Worm (Caenorhabditis elegans) whole organism, L1 larva: ENCODE data around the gene hlh-29.

Experiments
- C04F5.9 ChIP-seq: sonication (generic microtip); optimal IDR thresholded peaks from 2 replicates; lab custom pipeline; 2016; ENCODE audit warnings: missing genetic modification characterization, missing compliant biosample characterization
- C34B4.2 ChIP-seq: sonication (generic microtip); optimal IDR thresholded peaks from 2 replicates; lab custom pipeline; 2017; ENCODE audit warnings: mild to moderate bottlenecking, missing genetic modification characterization, missing compliant biosample characterization
- F16B12.6 ChIP-seq: fragments of 150-350 bp; optimal IDR thresholded peaks from 2 replicates; lab custom pipeline; 2014; ENCODE audit warnings: missing biosample characterization, missing genetic modification characterization
- Y116A8C.19 ChIP-seq: sonication (generic microtip); optimal IDR thresholded peaks from 2 replicates; lab custom pipeline; 2016; ENCODE audit warnings: missing compliant biosample characterization, missing genetic modification characterization, borderline replicate concordance
- alr-1 ChIP-seq: fragments of 200-800 bp; sonication (Bioruptor generic); optimal IDR thresholded peaks from 2 replicates; lab custom pipeline; 2018; ENCODE audit warnings: borderline replicate concordance, mild to moderate bottlenecking, missing genetic modification characterization, missing compliant biosample characterization
- aly-2 ChIP-seq: fragments of 150-350 bp; optimal IDR thresholded peaks from 2 replicates; lab custom pipeline; 2014; ENCODE audit warnings: missing biosample characterization, missing genetic modification characterization
- ceh-8 ChIP-seq: fragments of 200-800 bp; sonication (Bioruptor generic); optimal IDR thresholded peaks from 2 replicates; lab custom pipeline; 2018; ENCODE audit warnings: mild to moderate bottlenecking, missing genetic modification characterization, moderate library complexity, missing compliant biosample characterization
- ceh-82 ChIP-seq, 3 experiments: fragments of 150-350 bp in 1 of 3; sonication (generic microtip) in 2 of 3; optimal IDR thresholded peaks; 2 replicates each; lab custom pipeline; 2014 to 2017; ENCODE audit warnings: missing biosample characterization in 3 of 3, missing genetic modification characterization in 3 of 3
- ceh-88 ChIP-seq: fragments of 200-800 bp; sonication (Bioruptor generic); IDR thresholded peaks from 2 replicates; pipeline ENCODE4 v1.3.6; 2022; ENCODE audit warnings: missing genetic modification characterization, missing compliant biosample characterization
- dpl-1 ChIP-seq, 3 experiments: fragments of 150-350 bp in 2 of 3; sonication (generic microtip) in 1 of 3; optimal IDR thresholded peaks; 2 replicates each; lab custom pipeline; 2014 to 2017; ENCODE audit warnings: missing biosample characterization in 3 of 3, missing genetic modification characterization in 3 of 3, missing genetic modification reagents in 3 of 3
- efl-1 ChIP-seq, 4 experiments: fragments of 150-350 bp; optimal IDR thresholded peaks in 3 of 4; peaks in 1 of 4; 1 replicate in 1 of 4; 2 replicates in 3 of 4; lab custom pipeline; 2014; ENCODE audit warnings: missing biosample characterization in 2 of 4, missing genetic modification characterization in 2 of 4, missing genetic modification reagents in 2 of 4
- egl-13 ChIP-seq: sonication (generic microtip); optimal IDR thresholded peaks from 2 replicates; lab custom pipeline; 2016; ENCODE audit warnings: missing genotype, missing genetic modification reagents, missing genetic modification characterization, missing compliant biosample characterization
- fkh-10 ChIP-seq: sonication (generic microtip); optimal IDR thresholded peaks from 2 replicates; lab custom pipeline; 2017; ENCODE audit warnings: missing biosample characterization, missing genetic modification reagents, missing genetic modification characterization
- fkh-4 ChIP-seq: sonication (generic microtip); optimal IDR thresholded peaks from 2 replicates; lab custom pipeline; 2016; ENCODE audit warnings: missing compliant biosample characterization, missing genetic modification characterization, borderline replicate concordance
- fkh-8 ChIP-seq: sonication (generic microtip); optimal IDR thresholded peaks from 2 replicates; lab custom pipeline; 2016; ENCODE audit warnings: mild to moderate bottlenecking, missing genetic modification characterization, missing compliant biosample characterization
- grh-1 ChIP-seq: fragments of 200-800 bp; sonication (Bioruptor generic); IDR thresholded peaks from 2 replicates; pipeline ENCODE4 v1.3.6; 2022; ENCODE audit warnings: missing genetic modification reagents, missing genetic modification characterization, missing compliant biosample characterization
- hpl-2 ChIP-seq: fragments of 150-350 bp; optimal IDR thresholded peaks from 2 replicates; lab custom pipeline; 2014; ENCODE audit warnings: missing biosample characterization, missing genetic modification reagents, missing genetic modification characterization
- isw-1 ChIP-seq: fragments of 200-800 bp; sonication (Bioruptor generic); IDR thresholded peaks from 2 replicates; pipeline ENCODE4 v1.3.6; 2022; ENCODE audit warnings: missing genetic modification characterization, missing compliant biosample characterization
- lin-14 ChIP-seq: fragments of 200-800 bp; sonication (Bioruptor generic); optimal IDR thresholded peaks from 2 replicates; lab custom pipeline; 2018; ENCODE audit warnings: mild to moderate bottlenecking, missing genetic modification characterization, moderate library complexity, missing compliant biosample characterization
- lin-15B ChIP-seq: fragments of 150-350 bp; sonication (generic microtip); optimal IDR thresholded peaks from 3 replicates; lab custom pipeline; 2014; ENCODE audit warnings: missing biosample characterization, missing genetic modification characterization
- lin-35 ChIP-seq, 2 experiments: fragments of 150-350 bp; optimal IDR thresholded peaks; 2 replicates each; lab custom pipeline; 2014; ENCODE audit warnings: missing biosample characterization in 2 of 2, missing genetic modification characterization in 2 of 2, missing genetic modification reagents in 2 of 2
- lin-39 ChIP-seq: fragments of 150-350 bp; optimal IDR thresholded peaks from 2 replicates; lab custom pipeline; 2014; ENCODE audit warnings: missing biosample characterization, missing genetic modification reagents, missing genetic modification characterization
- lsy-2 ChIP-seq, 2 experiments: fragments of 150-350 bp; optimal IDR thresholded peaks; 2 replicates each; lab custom pipeline; 2014; ENCODE audit warnings: missing biosample characterization in 2 of 2, missing genetic modification characterization in 2 of 2
- mef-2 ChIP-seq: fragments of 150-350 bp; optimal IDR thresholded peaks from 2 replicates; lab custom pipeline; 2014; ENCODE audit warnings: missing biosample characterization, missing genetic modification characterization
- nhr-11 ChIP-seq: fragments of 150-350 bp; optimal IDR thresholded peaks from 2 replicates; lab custom pipeline; 2014; ENCODE audit warnings: missing biosample characterization, missing genetic modification characterization
- nhr-19 ChIP-seq: fragments of 200-800 bp; sonication (Bioruptor generic); conservative IDR thresholded peaks from 2 replicates; pipeline ENCODE4 v1.3.6; 2022; ENCODE audit warnings: missing genetic modification characterization, missing compliant biosample characterization
- nhr-85 ChIP-seq: sonication (generic microtip); peaks from one replicate; lab custom pipeline; 2016; ENCODE audit warnings: missing genetic modification characterization, inconsistent platforms, missing compliant biosample characterization
- nhr-90 ChIP-seq: sonication (generic microtip); optimal IDR thresholded peaks from 2 replicates; lab custom pipeline; 2016; ENCODE audit warnings: mild to moderate bottlenecking, missing genetic modification characterization, missing compliant biosample characterization; ENCODE audit not compliant: poor library complexity
- pag-3 ChIP-seq: sonication (generic microtip); optimal IDR thresholded peaks from 2 replicates; lab custom pipeline; 2017; ENCODE audit warnings: missing genetic modification characterization, mild to moderate bottlenecking, missing compliant biosample characterization, antibody characterized with exemption, borderline replicate concordance; ENCODE audit not compliant: insufficient read depth
- pax-3 ChIP-seq: fragments of 200-800 bp; sonication (Bioruptor generic); optimal IDR thresholded peaks from 2 replicates; lab custom pipeline; 2018; ENCODE audit warnings: mild to moderate bottlenecking, missing genetic modification characterization, moderate library complexity, missing compliant biosample characterization
- rnt-1 ChIP-seq: sonication (generic microtip); optimal IDR thresholded peaks from 2 replicates; lab custom pipeline; 2016; ENCODE audit warnings: mild to moderate bottlenecking, missing genetic modification characterization, moderate library complexity, missing compliant biosample characterization
- sptf-1 ChIP-seq: fragments of 150-350 bp; optimal IDR thresholded peaks from 2 replicates; lab custom pipeline; 2014; ENCODE audit warnings: missing biosample characterization, missing genetic modification characterization
- tbx-2 ChIP-seq: sonication (generic microtip); optimal IDR thresholded peaks from 2 replicates; lab custom pipeline; 2016; ENCODE audit warnings: missing genetic modification characterization, missing compliant biosample characterization
- tlp-1 ChIP-seq: fragments of 150-350 bp; optimal IDR thresholded peaks from 2 replicates; lab custom pipeline; 2014; ENCODE audit warnings: missing biosample characterization, missing genetic modification characterization
- unc-62 ChIP-seq: fragments of 150-350 bp; optimal IDR thresholded peaks from 2 replicates; lab custom pipeline; 2014; ENCODE audit warnings: missing biosample characterization, missing genetic modification reagents, missing genetic modification characterization
- unc-98 ChIP-seq: fragments of 200-800 bp; sonication (Bioruptor generic); IDR thresholded peaks from 2 replicates; pipeline ENCODE4 v1.3.6; 2022; ENCODE audit warnings: missing genetic modification characterization, missing compliant biosample characterization
- vab-15 ChIP-seq: sonication (generic microtip); optimal IDR thresholded peaks from 2 replicates; lab custom pipeline; 2017; ENCODE audit warnings: missing genotype, mild to moderate bottlenecking, missing genetic modification characterization, missing compliant biosample characterization
- xbp-1 ChIP-seq: sonication (generic microtip); optimal IDR thresholded peaks from 2 replicates; lab custom pipeline; 2016; ENCODE audit warnings: missing genetic modification characterization, missing compliant biosample characterization

hlh-29 gene

ce11 chrX:17519476-17519875 lies 29.0 kb downstream of the hlh-29 start (continued):
- TF ChIP-seq ceh-88 (GFP tag; lab: Robert Waterston, UW) (no peak), pax-3 (tag; lab: Kevin White, UChicago) (no peak), xbp-1 (tag; lab: Kevin White, UChicago) (peak; percentile 3), pag-3 (tag; lab: Kevin White, UChicago) (no peak), C34B4.2 (tag; lab: Kevin White, UChicago) (no peak), hpl-2 (GFP tag; lab: Kevin White, UChicago) (no peak), mef-2 (tag; lab: Kevin White, UChicago) (no peak), fkh-4 (tag; lab: Kevin White, UChicago) (no peak), tbx-2 (peak; percentile 61), nhr-85 (no peak), unc-98 (GFP tag; lab: Robert Waterston, UW) (no peak), dpl-1 (GFP tag; optimal IDR thresholded peaks at IDR 0.05; lab: Kevin White, UChicago) (no peak), egl-13 (tag; lab: Kevin White, UChicago) (peak; percentile 25), lsy-2 (tag; optimal IDR thresholded peaks at IDR 0.05; lab: Kevin White, UChicago) (peak in 1 of 2 experiments; percentile 32), isw-1 (GFP tag; lab: Robert Waterston, UW) (no peak; the same call in 1 of the 2 replicates), sptf-1 (tag; lab: Kevin White, UChicago) (no peak), nhr-11 (tag; lab: Kevin White, UChicago) (no peak), fkh-8 (no peak), Y116A8C.19 (tag; lab: Kevin White, UChicago) (no peak), fkh-10 (GFP tag; lab: Kevin White, UChicago) (peak; percentile 66), lin-35 (GFP tag; optimal IDR thresholded peaks at IDR 0.05; lab: Kevin White, UChicago) (peak in 1 of 2 experiments; percentile 7), nhr-19 (GFP tag; lab: Robert Waterston, UW) (no peak), grh-1 (GFP tag; lab: Robert Waterston, UW) (no peak), rnt-1 (tag; lab: Kevin White, UChicago) (peak; percentile 46), unc-62 (GFP tag; lab: Kevin White, UChicago) (no peak), F16B12.6 (no peak), aly-2 (tag; lab: Kevin White, UChicago) (no peak), nhr-90 (tag; lab: Kevin White, UChicago) (no peak), ceh-8 (GFP tag; lab: Kevin White, UChicago) (no peak), lin-15B (no peak), C04F5.9 (no peak), lin-14 (peak; percentile 85), vab-15 (tag; lab: Kevin White, UChicago) (no peak), lin-39 (tag; lab: Kevin White, UChicago) (no peak)
- TF ChIP-seq, all 84 proteins: peak for 17

DNA sequence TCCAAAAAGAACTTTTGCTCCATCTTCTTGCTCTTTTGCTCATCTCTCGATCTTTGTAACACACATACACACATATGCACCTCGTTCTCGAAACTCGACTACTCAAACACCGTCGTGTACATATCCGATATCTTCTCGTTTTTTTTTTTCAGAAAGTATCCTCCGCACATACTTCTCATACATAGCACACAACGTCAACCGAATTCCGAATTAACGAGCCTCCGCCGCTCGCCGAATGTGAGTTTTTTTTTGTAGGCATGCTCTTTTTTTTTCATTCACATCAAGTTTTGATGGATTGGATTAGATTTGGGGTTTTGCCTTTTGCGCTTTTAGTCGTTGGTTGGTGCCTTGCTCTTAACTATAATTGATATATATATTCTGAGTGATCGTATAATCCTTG lies 30.1 kb downstream of the hlh-29 start:
- TF ChIP-seq lin-14, result peak; percentile 57
- no peak for TF ChIP-seq vab-15 (tag; lab: Kevin White, UChicago)
- no peak for TF ChIP-seq alr-1
- peak; percentile 60 for TF ChIP-seq fkh-10 (GFP tag; lab: Kevin White, UChicago)
- TF ChIP-seq egl-13 (tag; lab: Kevin White, UChicago), result peak; percentile 67
- TF ChIP-seq, all 84 proteins: peak for 3

DNA sequence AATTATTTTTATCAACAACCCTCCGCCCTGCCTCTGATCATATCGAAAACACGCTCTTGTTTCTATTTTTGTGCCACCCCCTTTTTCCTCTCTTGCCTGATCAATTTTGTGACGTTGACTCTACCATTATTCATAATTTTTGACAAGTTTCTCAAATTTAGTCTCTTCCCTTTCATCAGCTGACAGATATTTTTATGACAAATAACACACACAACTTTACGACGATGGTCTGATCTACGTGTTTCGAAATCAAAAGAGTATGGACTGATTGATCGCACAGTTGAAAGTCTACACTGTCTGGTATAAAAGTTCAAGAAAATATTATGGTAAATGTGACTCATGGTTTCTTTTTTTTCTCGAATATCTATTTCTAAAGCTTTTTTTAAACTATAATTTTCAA lies 30.6 kb downstream of the hlh-29 start:
- no peak for TF ChIP-seq efl-1 (optimal IDR thresholded peaks at IDR 0.05; lab: Kevin White, UChicago)
- peak in 1 of 2 experiments; percentile 0 for TF ChIP-seq efl-1 (GFP tag; optimal IDR thresholded peaks at IDR 0.05 in 1 of 2; lab: Kevin White, UChicago)
- no peak for TF ChIP-seq nhr-11 (tag; lab: Kevin White, UChicago)
- TF ChIP-seq ceh-82 (tag; optimal IDR thresholded peaks at IDR 0.05; lab: Kevin White, UChicago), result no peak
- TF ChIP-seq tlp-1 (tag; lab: Kevin White, UChicago), result no peak
- TF ChIP-seq, all 84 proteins: peak for 1
